Fruit fly (Drosophila melanogaster): ENCODE results near the gene CG43167.

DNA sequence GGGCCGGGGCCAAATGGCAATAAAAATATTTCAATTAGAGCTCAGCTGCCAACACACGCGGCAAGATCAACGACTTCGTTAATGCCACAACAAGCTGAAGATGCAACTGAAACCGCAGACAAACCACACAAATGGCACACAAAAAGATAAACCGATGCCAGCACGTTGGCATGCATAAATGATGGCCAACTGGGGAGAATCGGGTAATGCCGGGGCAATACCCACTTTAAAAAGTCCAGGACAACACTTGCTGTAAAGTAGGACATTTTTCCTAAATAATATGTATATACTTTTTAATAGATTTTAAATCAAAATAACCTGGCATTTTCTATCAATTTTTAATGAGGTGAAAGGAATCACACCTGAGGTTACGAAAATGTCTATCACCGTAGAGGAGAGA is 37.3 kb downstream of the CG43167 start, which contains the start of gene CG4988:
- TF ChIP-seq CG8478 (optimal IDR thresholded peaks at IDR 0.05) (no peak), CTCF (optimal IDR thresholded peaks at IDR 0.05) (no peak)

Data from S2 (cell line).